Worm (Caenorhabditis elegans): ENCODE measurements around the gene F59E12.17.

DNA sequence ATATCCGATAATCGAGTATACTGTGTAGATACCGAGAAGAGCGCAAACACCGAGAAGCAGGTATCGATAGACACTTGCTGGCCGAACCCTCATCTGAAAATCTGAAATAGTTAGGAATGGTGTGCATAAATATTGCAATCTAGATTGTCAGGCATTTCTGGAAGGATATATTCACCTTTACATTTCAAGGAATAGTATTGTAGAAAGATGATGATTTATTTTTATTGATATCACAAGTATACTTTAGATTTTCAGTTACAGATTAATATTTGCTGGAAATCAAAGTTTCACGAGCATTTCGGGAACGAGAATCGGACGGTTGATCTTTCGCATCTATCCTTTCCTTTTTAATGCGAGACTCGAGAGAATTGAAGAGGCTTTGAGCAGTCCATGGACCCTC, 10.4 kb upstream of the F59E12.17 start, which contains the start of gene fut-3:
- no peak for TF ChIP-seq F13H6.1 (tag; optimal IDR thresholded peaks at IDR 0.05)
- no peak for TF ChIP-seq ttx-3 (tag; optimal IDR thresholded peaks at IDR 0.05)
- TF ChIP-seq eyg-1 (tag; optimal IDR thresholded peaks at IDR 0.05): no peak
- no peak for TF ChIP-seq dve-1 (tag; optimal IDR thresholded peaks at IDR 0.05)
- no peak for TF ChIP-seq tbx-2 (tag; optimal IDR thresholded peaks at IDR 0.05)
- no peak for TF ChIP-seq ama-1 (optimal IDR thresholded peaks at IDR 0.05)
- no peak for TF ChIP-seq ceh-34 (tag; optimal IDR thresholded peaks at IDR 0.05)
- TF ChIP-seq syd-9 (tag; optimal IDR thresholded peaks at IDR 0.05): no peak
- no peak for TF ChIP-seq hlh-8 (tag; optimal IDR thresholded peaks at IDR 0.05)
- no peak for TF ChIP-seq ceh-18 (tag; optimal IDR thresholded peaks at IDR 0.05)

Data from whole organism, late embryonic.